Worm (Caenorhabditis elegans) whole organism, L2 larva: ENCODE data around the gene F46B6.12.

Experiments used
- aly-2 ChIP-seq: fragments of 150-350 bp; optimal IDR thresholded peaks from 2 replicates; lab custom pipeline; 2014; ENCODE audit warnings: missing biosample characterization, missing genetic modification characterization
- fos-1 ChIP-seq: fragments of 150-350 bp; optimal IDR thresholded peaks from 2 replicates; lab custom pipeline; 2014; ENCODE audit warnings: missing biosample characterization, missing genetic modification characterization
- snpc-4 ChIP-seq: fragments of 150-350 bp; optimal IDR thresholded peaks from 2 replicates; lab custom pipeline; 2014; ENCODE audit warnings: missing biosample characterization, missing genetic modification characterization
- unc-39 ChIP-seq: fragments of 150-350 bp; optimal IDR thresholded peaks from 2 replicates; lab custom pipeline; 2014; ENCODE audit warnings: missing biosample characterization, missing genetic modification characterization

- TF ChIP-seq unc-39 (tag; lab: Kevin White, UChicago) (no peak), aly-2 (tag; lab: Kevin White, UChicago) (no peak), fos-1 (tag; lab: Kevin White, UChicago) (no peak), snpc-4 (no peak)
Measured at ce11 chrV:9768828-9769778, 6.5 kb downstream of the F46B6.12 start, which contains the start of gene unc-42.
